Worm (Caenorhabditis elegans) whole organism, L3 larva: Measurements from ENCODE around the gene ZK507.1.

Experiments
- aly-2 ChIP-seq: fragments of 150-350 bp; optimal IDR thresholded peaks from 2 replicates; lab custom pipeline; 2014; ENCODE audit warnings: missing biosample characterization, missing genetic modification characterization
- elt-3 ChIP-seq, 3 experiments: fragments of 150-350 bp in 1 of 3; sonication (generic microtip) in 2 of 3; optimal IDR thresholded peaks; 2 replicates in 2 of 3; 4 replicates in 1 of 3; lab custom pipeline; 2014 to 2017; ENCODE audit warnings: missing biosample characterization in 3 of 3, missing genetic modification characterization in 3 of 3
- nhr-237 ChIP-seq: fragments of 150-350 bp; optimal IDR thresholded peaks from 2 replicates; lab custom pipeline; 2014; ENCODE audit warnings: missing biosample characterization, missing genetic modification characterization
- nhr-28 ChIP-seq: fragments of 150-350 bp; optimal IDR thresholded peaks from 2 replicates; lab custom pipeline; 2014; ENCODE audit warnings: missing biosample characterization, missing genetic modification characterization
- nhr-77 ChIP-seq: fragments of 150-350 bp; optimal IDR thresholded peaks from 2 replicates; lab custom pipeline; 2014; ENCODE audit warnings: missing biosample characterization, missing genetic modification characterization
- unc-39 ChIP-seq: sonication (generic microtip); optimal IDR thresholded peaks from 4 replicates; lab custom pipeline; 2017; ENCODE audit warnings: missing biosample characterization, missing genetic modification characterization
- unc-62 ChIP-seq: fragments of 150-350 bp; sonication (generic microtip); optimal IDR thresholded peaks from 4 replicates; lab custom pipeline; 2014; ENCODE audit warnings: missing biosample characterization, missing genetic modification reagents, missing genetic modification characterization
- ztf-11 ChIP-seq: fragments of 150-350 bp; optimal IDR thresholded peaks from 2 replicates; lab custom pipeline; 2014; ENCODE audit warnings: missing biosample characterization, missing genetic modification characterization
- ztf-4 ChIP-seq: fragments of 150-350 bp; optimal IDR thresholded peaks from 2 replicates; lab custom pipeline; 2014; ENCODE audit warnings: missing biosample characterization, missing genetic modification characterization

DNA sequence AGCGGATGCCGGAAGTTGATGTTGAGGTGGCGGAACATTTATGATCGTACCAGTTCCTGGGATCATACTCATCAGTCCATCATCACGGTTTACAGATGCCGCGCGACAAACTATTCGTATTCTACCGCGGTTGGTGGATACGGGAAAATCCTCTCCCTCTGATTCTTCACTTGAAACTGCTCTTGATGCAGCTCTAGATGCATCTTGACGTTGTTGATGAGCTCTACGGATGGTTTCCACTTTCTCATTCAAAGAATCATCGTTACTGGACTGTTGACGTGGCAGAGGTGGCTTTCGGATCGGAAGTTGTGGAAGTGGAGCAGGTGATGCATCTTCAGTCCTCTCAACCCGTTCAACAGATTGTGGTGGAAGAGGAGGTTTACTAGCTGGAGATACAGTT lies 48.0 kb upstream of the ZK507.1 start:
- TF ChIP-seq nhr-77 (no peak), elt-3 (tag; optimal IDR thresholded peaks at IDR 0.05; lab: Kevin White, UChicago) (no peak), nhr-28 (tag; lab: Kevin White, UChicago) (no peak), ztf-11 (tag; lab: Kevin White, UChicago) (no peak), ztf-4 (no peak), unc-39 (tag; lab: Kevin White, UChicago) (no peak), unc-62 (no peak), aly-2 (tag; lab: Kevin White, UChicago) (no peak), nhr-237 (tag; lab: Kevin White, UChicago) (no peak)
